Worm (Caenorhabditis elegans) whole organism, early embryonic: ENCODE data around the gene sulp-2.

Experiments used
- B0310.2 ChIP-seq: sonication (generic microtip); optimal IDR thresholded peaks from 2 replicates; lab custom pipeline; 2016; ENCODE audit warnings: mild to moderate bottlenecking, missing genetic modification characterization, missing compliant biosample characterization
- F13C5.2 ChIP-seq: sonication (generic microtip); optimal IDR thresholded peaks from 2 replicates; lab custom pipeline; 2017; ENCODE audit warnings: mild to moderate bottlenecking, missing genetic modification characterization, inconsistent platforms, missing compliant biosample characterization
- aly-1 ChIP-seq: sonication (generic microtip); optimal IDR thresholded peaks from 2 replicates; lab custom pipeline; 2016; ENCODE audit warnings: missing genetic modification characterization, missing compliant biosample characterization
- ama-1 ChIP-seq: fragments of 150-350 bp; optimal IDR thresholded peaks from 2 replicates; lab custom pipeline; 2014
- ceh-13 ChIP-seq: fragments of 200-800 bp; sonication (Bioruptor generic); optimal IDR thresholded peaks from 2 replicates; lab custom pipeline; 2018; ENCODE audit warnings: mild to moderate bottlenecking, missing genetic modification characterization, missing compliant biosample characterization
- ceh-36 ChIP-seq: sonication (generic microtip); optimal IDR thresholded peaks from 2 replicates; lab custom pipeline; 2016; ENCODE audit warnings: missing genetic modification characterization, inconsistent platforms, missing compliant biosample characterization
- ets-7 ChIP-seq: sonication (generic microtip); optimal IDR thresholded peaks from 2 replicates; lab custom pipeline; 2016; ENCODE audit warnings: missing genotype, missing genetic modification characterization, missing compliant biosample characterization
- flt-1 ChIP-seq: fragments of 200-800 bp; sonication (Bioruptor generic); IDR thresholded peaks from 2 replicates; pipeline ENCODE4 v1.3.6; 2022; ENCODE audit warnings: missing genetic modification characterization, missing compliant biosample characterization
- hmbx-1 ChIP-seq: sonication (generic microtip); optimal IDR thresholded peaks from 2 replicates; lab custom pipeline; 2016; ENCODE audit warnings: mild to moderate bottlenecking, missing genetic modification characterization, missing compliant biosample characterization
- hmg-4 ChIP-seq: fragments of 200-800 bp; sonication (Bioruptor generic); optimal IDR thresholded peaks from 2 replicates; lab custom pipeline; 2018; ENCODE audit warnings: mild to moderate bottlenecking, missing genetic modification characterization, missing compliant biosample characterization
- scrt-1 ChIP-seq: fragments of 200-800 bp; sonication (Bioruptor generic); IDR thresholded peaks from 2 replicates; pipeline ENCODE4 v1.3.6; 2022; ENCODE audit warnings: missing genetic modification characterization, missing compliant biosample characterization
- tbx-11 ChIP-seq: fragments of 200-800 bp; sonication (Bioruptor generic); IDR thresholded peaks from 2 replicates; pipeline ENCODE4 v1.3.6; 2022; ENCODE audit warnings: missing genetic modification characterization, missing compliant biosample characterization
- tbx-37 ChIP-seq: fragments of 200-800 bp; sonication (Bioruptor generic); conservative IDR thresholded peaks from 2 replicates; pipeline ENCODE4 v1.3.6; 2022; ENCODE audit warnings: missing genetic modification reagents, missing genetic modification characterization, missing compliant biosample characterization
- tra-4 ChIP-seq: sonication (generic microtip); optimal IDR thresholded peaks from 2 replicates; lab custom pipeline; 2017; ENCODE audit warnings: missing genetic modification characterization, missing compliant biosample characterization

DNA sequence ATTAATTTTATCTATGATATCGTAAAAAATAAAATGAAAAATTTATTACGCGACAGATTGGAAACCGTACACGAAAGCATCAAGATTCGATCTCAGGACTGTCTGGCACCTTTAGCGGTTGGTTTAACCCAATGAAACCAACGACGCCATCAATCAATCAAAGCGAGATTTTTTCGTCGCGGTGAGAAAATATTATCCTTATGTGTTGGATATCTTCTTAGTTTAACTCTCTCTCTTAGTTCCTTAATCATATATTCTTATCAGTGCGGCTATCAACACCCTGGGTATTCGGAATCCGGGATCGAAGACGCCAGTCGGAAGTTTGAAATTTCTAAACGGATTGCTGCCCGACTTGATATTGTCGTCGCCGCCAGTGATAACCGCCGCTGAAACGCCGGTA lies 5.9 kb upstream of the sulp-2 start:
- TF ChIP-seq ceh-13 (GFP tag; lab: Kevin White, UChicago) = no peak
- no peak for TF ChIP-seq hmg-4 (GFP tag; lab: Kevin White, UChicago)
- no peak for TF ChIP-seq ama-1
- no peak for TF ChIP-seq tbx-11
- no peak for TF ChIP-seq tra-4 (tag; lab: Kevin White, UChicago)
- TF ChIP-seq ets-7 (tag; lab: Kevin White, UChicago) = no peak
- TF ChIP-seq scrt-1 (GFP tag; lab: Robert Waterston, UW) = no peak
- no peak for TF ChIP-seq flt-1
- TF ChIP-seq B0310.2 (tag; lab: Kevin White, UChicago) = no peak
- no peak for TF ChIP-seq aly-1 (tag; lab: Kevin White, UChicago)
- no peak for TF ChIP-seq tbx-37 (GFP tag; lab: Robert Waterston, UW)
- no peak for TF ChIP-seq hmbx-1
- TF ChIP-seq F13C5.2 = no peak
- no peak for TF ChIP-seq ceh-36 (tag; lab: Kevin White, UChicago)
